Worm (Caenorhabditis elegans) whole organism, late embryonic: Measurements from ENCODE around the gene F20B10.3.

Experiments
- C08G9.2 ChIP-seq: sonication (generic microtip); optimal IDR thresholded peaks from 2 replicates; lab custom pipeline; 2016; ENCODE audit warnings: mild to moderate bottlenecking, missing genetic modification characterization, moderate library complexity, missing compliant biosample characterization
- C38D4.7 ChIP-seq: fragments of 200-800 bp; sonication (Bioruptor generic); optimal IDR thresholded peaks from 2 replicates; lab custom pipeline; 2018; ENCODE audit warnings: mild to moderate bottlenecking, missing genetic modification characterization, moderate library complexity, missing compliant biosample characterization
- K02D7.2 ChIP-seq: sonication (generic microtip); optimal IDR thresholded peaks from 2 replicates; lab custom pipeline; 2017; ENCODE audit warnings: mild to moderate bottlenecking, missing genetic modification characterization, missing compliant biosample characterization
- K09A11.1 ChIP-seq: sonication (generic microtip); optimal IDR thresholded peaks from 2 replicates; lab custom pipeline; 2017; ENCODE audit warnings: antibody characterized with exemption, mild to moderate bottlenecking, missing genetic modification characterization, missing compliant biosample characterization; ENCODE audit not compliant: insufficient read depth
- Y22D7AL.16 ChIP-seq: sonication (generic microtip); optimal IDR thresholded peaks from 2 replicates; lab custom pipeline; 2016; ENCODE audit warnings: missing genetic modification characterization, missing compliant biosample characterization
- ceh-14 ChIP-seq: sonication (generic microtip); optimal IDR thresholded peaks from 2 replicates; lab custom pipeline; 2016; ENCODE audit warnings: missing genotype, missing genetic modification characterization, missing compliant biosample characterization
- ceh-18 ChIP-seq: sonication (generic microtip); optimal IDR thresholded peaks from 2 replicates; lab custom pipeline; 2016; ENCODE audit warnings: missing genetic modification characterization, missing compliant biosample characterization
- ceh-19 ChIP-seq: fragments of 200-800 bp; sonication (Bioruptor generic); optimal IDR thresholded peaks from 2 replicates; lab custom pipeline; 2018; ENCODE audit warnings: mild to moderate bottlenecking, missing genetic modification characterization, missing compliant biosample characterization
- ceh-2 ChIP-seq: sonication (generic microtip); optimal IDR thresholded peaks from 2 replicates; lab custom pipeline; 2016; ENCODE audit warnings: missing genotype, missing genetic modification characterization, missing compliant biosample characterization
- ceh-22 ChIP-seq: sonication (generic microtip); optimal IDR thresholded peaks from 2 replicates; lab custom pipeline; 2017; ENCODE audit warnings: missing biosample characterization, missing genetic modification characterization
- ceh-34 ChIP-seq: sonication (generic microtip); optimal IDR thresholded peaks from 2 replicates; lab custom pipeline; 2016; ENCODE audit warnings: mild to moderate bottlenecking, missing genetic modification characterization, missing compliant biosample characterization
- ceh-48 ChIP-seq: sonication (generic microtip); optimal IDR thresholded peaks from 2 replicates; lab custom pipeline; 2016; ENCODE audit warnings: missing genetic modification characterization, inconsistent platforms, missing compliant biosample characterization
- ceh-9 ChIP-seq: sonication (generic microtip); optimal IDR thresholded peaks from 2 replicates; lab custom pipeline; 2016; ENCODE audit warnings: mild to moderate bottlenecking, missing genetic modification characterization, inconsistent platforms, missing compliant biosample characterization
- dmd-4 ChIP-seq: sonication (generic microtip); optimal IDR thresholded peaks from 2 replicates; lab custom pipeline; 2016; ENCODE audit warnings: borderline replicate concordance, missing genetic modification characterization, missing compliant biosample characterization
- elt-2 ChIP-seq: sonication (generic microtip); optimal IDR thresholded peaks from 2 replicates; lab custom pipeline; 2016; ENCODE audit warnings: missing genetic modification reagents, missing genetic modification characterization, missing compliant biosample characterization
- eyg-1 ChIP-seq: sonication (generic microtip); optimal IDR thresholded peaks from 2 replicates; lab custom pipeline; 2016; ENCODE audit warnings: missing genotype, missing genetic modification characterization, missing compliant biosample characterization
- fax-1 ChIP-seq: sonication (generic microtip); optimal IDR thresholded peaks from 2 replicates; lab custom pipeline; 2016; ENCODE audit warnings: missing genotype, missing genetic modification characterization, missing compliant biosample characterization
- fkh-10 ChIP-seq: fragments of 150-350 bp; optimal IDR thresholded peaks from 2 replicates; lab custom pipeline; 2014; ENCODE audit warnings: missing biosample characterization, missing genetic modification reagents, missing genetic modification characterization
- fkh-6 ChIP-seq: sonication (generic microtip); optimal IDR thresholded peaks from 2 replicates; lab custom pipeline; 2016; ENCODE audit warnings: missing genetic modification characterization, missing compliant biosample characterization
- hlh-15 ChIP-seq: sonication (generic microtip); optimal IDR thresholded peaks from 2 replicates; lab custom pipeline; 2016; ENCODE audit warnings: missing genetic modification characterization, missing compliant biosample characterization
- hlh-6 ChIP-seq: sonication (generic microtip); optimal IDR thresholded peaks from 2 replicates; lab custom pipeline; 2016; ENCODE audit warnings: missing genotype, missing genetic modification characterization, missing compliant biosample characterization
- hlh-8 ChIP-seq: sonication (generic microtip); optimal IDR thresholded peaks from 2 replicates; lab custom pipeline; 2016; ENCODE audit warnings: missing genotype, missing genetic modification characterization, missing compliant biosample characterization
- lin-11 ChIP-seq: fragments of 200-800 bp; sonication (Bioruptor generic); optimal IDR thresholded peaks from 2 replicates; lab custom pipeline; 2018; ENCODE audit warnings: mild to moderate bottlenecking, missing genetic modification characterization, missing compliant biosample characterization
- madf-2 ChIP-seq: sonication (generic microtip); optimal IDR thresholded peaks from 2 replicates; lab custom pipeline; 2017; ENCODE audit warnings: missing genetic modification characterization, missing compliant biosample characterization
- nfya-1 ChIP-seq: sonication (generic microtip); optimal IDR thresholded peaks from 2 replicates; lab custom pipeline; 2017; ENCODE audit warnings: missing genetic modification characterization, mild to moderate bottlenecking, missing compliant biosample characterization, antibody characterized with exemption, moderate library complexity
- nhr-11 ChIP-seq: fragments of 150-350 bp; optimal IDR thresholded peaks from 2 replicates; lab custom pipeline; 2014; ENCODE audit warnings: missing biosample characterization, missing genetic modification characterization
- pag-3 ChIP-seq: sonication (generic microtip); optimal IDR thresholded peaks from 2 replicates; lab custom pipeline; 2016; ENCODE audit warnings: missing compliant biosample characterization, missing genetic modification characterization, borderline replicate concordance
- pha-4 ChIP-seq: fragments of 150-350 bp; optimal IDR thresholded peaks from 2 replicates; lab custom pipeline; 2018; ENCODE audit warnings: missing biosample characterization, missing genetic modification reagents, missing genetic modification characterization
- ref-2 ChIP-seq: sonication (generic microtip); optimal IDR thresholded peaks from 2 replicates; lab custom pipeline; 2016; ENCODE audit warnings: missing genetic modification characterization, missing compliant biosample characterization
- rnt-1 ChIP-seq: sonication (generic microtip); optimal IDR thresholded peaks from 2 replicates; lab custom pipeline; 2016; ENCODE audit warnings: missing genetic modification characterization, missing compliant biosample characterization
- sox-2 ChIP-seq: fragments of 200-800 bp; sonication (Bioruptor generic); IDR thresholded peaks from 2 replicates; pipeline ENCODE4 v1.3.6; 2022; ENCODE audit warnings: missing genetic modification reagents, missing genetic modification characterization, missing compliant biosample characterization
- sox-4 ChIP-seq: sonication (generic microtip); optimal IDR thresholded peaks from 2 replicates; lab custom pipeline; 2017; ENCODE audit warnings: mild to moderate bottlenecking, missing genetic modification characterization, inconsistent platforms, missing compliant biosample characterization
- tbx-2 ChIP-seq: sonication (generic microtip); optimal IDR thresholded peaks from 2 replicates; lab custom pipeline; 2016; ENCODE audit warnings: missing genetic modification characterization, missing compliant biosample characterization
- tbx-7 ChIP-seq: sonication (generic microtip); optimal IDR thresholded peaks from 2 replicates; lab custom pipeline; 2016; ENCODE audit warnings: missing genotype, missing genetic modification characterization, missing compliant biosample characterization
- unc-55 ChIP-seq: sonication (generic microtip); optimal IDR thresholded peaks from 2 replicates; lab custom pipeline; 2017; ENCODE audit warnings: missing biosample characterization, missing genetic modification reagents, missing genetic modification characterization
- unc-86 ChIP-seq: sonication (generic microtip); optimal IDR thresholded peaks from 2 replicates; lab custom pipeline; 2016; ENCODE audit warnings: missing genetic modification characterization, missing compliant biosample characterization
- zip-5 ChIP-seq: sonication (generic microtip); optimal IDR thresholded peaks from 2 replicates; lab custom pipeline; 2016; ENCODE audit warnings: missing genetic modification characterization, missing compliant biosample characterization

Gene F20B10.3

DNA sequence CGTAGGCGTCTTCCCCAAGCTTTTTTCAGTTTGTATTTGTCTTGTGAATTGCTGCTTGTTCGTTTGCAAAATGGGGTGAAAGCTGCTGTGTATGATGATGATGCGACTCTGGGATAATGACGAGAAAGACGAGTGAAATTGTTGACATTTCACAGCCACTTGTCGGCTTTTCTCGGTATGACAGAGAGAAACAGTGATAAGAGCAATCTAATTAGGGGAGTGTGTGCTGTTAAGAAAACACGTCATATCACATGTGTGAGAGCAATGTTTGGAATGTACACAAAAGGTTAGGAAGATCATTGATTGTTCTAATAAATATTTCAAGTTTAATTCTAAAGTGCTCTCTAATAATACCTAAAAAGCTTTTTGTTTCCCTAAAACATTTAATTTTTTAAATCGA lies 29.6 kb downstream of the F20B10.3 start:
- peak; percentile 76 for TF ChIP-seq elt-2 (tag; lab: Kevin White, UChicago)
- no peak for TF ChIP-seq K09A11.1 (tag; lab: Kevin White, UChicago)

DNA sequence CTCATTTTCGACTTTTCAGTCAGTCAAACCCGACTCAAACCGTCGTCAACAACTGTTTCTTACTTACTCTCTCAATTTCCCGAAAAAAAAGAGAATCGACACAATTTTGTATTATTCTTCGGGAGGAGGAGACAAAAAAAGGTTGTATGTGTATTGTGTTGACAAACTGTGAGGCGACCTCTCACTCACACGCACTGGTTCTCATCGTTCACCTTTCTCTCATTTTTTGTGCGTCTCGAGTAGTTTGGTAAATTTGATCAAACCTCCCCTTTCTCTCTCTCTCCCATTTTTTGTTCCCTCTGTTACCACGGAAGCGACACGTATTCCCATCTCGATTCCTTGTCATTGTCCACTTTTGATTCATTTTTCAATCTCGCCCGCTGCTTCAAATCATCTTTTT lies 30.8 kb downstream of the F20B10.3 start:
- TF ChIP-seq lin-11, result no peak
- no peak for TF ChIP-seq ceh-14 (tag; lab: Kevin White, UChicago)
- TF ChIP-seq ceh-19, result no peak
- no peak for TF ChIP-seq hlh-6
- TF ChIP-seq tbx-7, result no peak
- no peak for TF ChIP-seq tbx-2 (tag; lab: Kevin White, UChicago)
- no peak for TF ChIP-seq Y22D7AL.16
- TF ChIP-seq fkh-10 (GFP tag; lab: Kevin White, UChicago), result no peak
- TF ChIP-seq K09A11.1 (tag; lab: Kevin White, UChicago), result no peak
- TF ChIP-seq hlh-15 (tag; lab: Kevin White, UChicago), result no peak
- TF ChIP-seq sox-4 (tag; lab: Kevin White, UChicago), result no peak

DNA sequence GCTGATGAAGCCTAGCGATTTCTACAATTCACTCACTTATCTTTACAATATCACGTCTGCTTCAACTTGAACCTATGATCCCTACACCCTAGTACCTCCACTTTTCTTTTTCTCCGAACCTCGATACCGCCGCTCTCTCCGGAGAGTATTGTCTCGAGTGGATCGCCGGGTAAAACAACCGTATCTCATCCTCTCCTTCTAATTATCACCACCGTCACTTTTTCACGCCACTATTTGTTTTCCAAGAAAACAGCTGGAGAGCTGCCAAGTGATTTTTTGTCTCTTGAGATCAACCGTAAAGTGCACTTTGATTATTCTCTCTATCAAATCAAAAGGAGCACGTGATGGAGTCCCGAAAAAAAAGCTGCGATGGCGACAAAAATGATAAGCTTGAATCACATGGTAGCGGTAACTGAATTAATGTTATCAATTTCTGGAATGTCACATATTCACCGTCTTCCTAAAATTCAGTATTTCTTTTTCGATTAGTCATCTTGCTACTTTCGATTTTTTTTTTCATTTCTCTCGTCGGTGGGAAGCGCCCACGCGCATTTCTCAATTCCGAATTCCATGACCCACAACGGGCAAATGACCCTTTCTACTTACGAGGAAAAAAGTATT lies 31.6 kb downstream of the F20B10.3 start:
- no peak for TF ChIP-seq ceh-9
- TF ChIP-seq lin-11, result no peak
- no peak for TF ChIP-seq hlh-6
- no peak for TF ChIP-seq dmd-4 (tag; lab: Kevin White, UChicago)
- no peak for TF ChIP-seq ceh-34
- TF ChIP-seq ref-2 (tag; lab: Kevin White, UChicago), result no peak
- no peak for TF ChIP-seq zip-5 (tag; lab: Kevin White, UChicago)
- no peak for TF ChIP-seq sox-4 (tag; lab: Kevin White, UChicago)
- no peak for TF ChIP-seq ceh-48 (tag; lab: Kevin White, UChicago)
- TF ChIP-seq pag-3 (tag; lab: Kevin White, UChicago), result no peak
- TF ChIP-seq fax-1, result no peak
- no peak for TF ChIP-seq pha-4
- no peak for TF ChIP-seq madf-2 (tag; lab: Kevin White, UChicago)

DNA sequence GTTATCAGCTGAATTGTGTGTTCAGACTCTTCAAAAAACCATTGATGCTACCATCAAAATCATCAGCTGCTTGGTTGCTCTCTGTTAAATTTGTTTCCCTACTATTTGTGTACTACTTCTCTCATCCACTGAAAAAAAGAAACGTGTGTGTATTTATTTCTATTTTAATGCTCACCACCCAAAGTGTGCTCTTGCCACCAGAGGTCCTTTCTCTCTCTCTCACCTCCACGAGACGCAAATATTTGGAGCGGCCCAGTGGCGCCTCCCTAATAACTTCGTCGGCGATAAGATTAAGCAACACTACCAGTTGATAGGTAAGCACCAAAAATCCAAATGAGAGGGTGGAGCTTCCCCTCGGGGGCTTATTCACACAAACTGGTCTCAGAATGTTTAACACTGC lies 32.8 kb downstream of the F20B10.3 start:
- TF ChIP-seq K09A11.1 (tag; lab: Kevin White, UChicago), result no peak
- peak; percentile 6 for TF ChIP-seq C08G9.2 (tag; lab: Kevin White, UChicago)
- TF ChIP-seq, all 69 proteins: peak for 1

DNA sequence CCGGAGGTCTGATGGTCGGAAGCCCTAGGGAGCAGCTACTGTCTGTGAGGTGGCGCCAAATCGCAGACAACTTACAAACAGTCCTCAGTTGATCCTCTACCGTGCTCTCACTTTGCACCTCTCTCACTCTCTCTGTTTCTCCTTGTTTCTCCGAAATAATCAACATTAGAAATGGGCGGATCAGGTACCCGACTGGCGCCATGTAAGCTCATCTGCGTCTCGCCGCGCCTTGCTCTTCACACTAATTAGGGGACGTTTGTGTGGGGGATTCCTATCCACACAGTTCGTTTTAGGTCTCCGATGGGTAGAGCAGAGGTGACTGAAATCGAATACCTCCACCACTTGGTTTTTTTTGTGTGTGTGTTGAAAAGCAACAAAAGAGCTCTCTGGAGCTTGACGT lies 34.0 kb downstream of the F20B10.3 start:
- no peak for TF ChIP-seq ceh-18 (tag; lab: Kevin White, UChicago)
- TF ChIP-seq ceh-2, result no peak
- TF ChIP-seq Y22D7AL.16, result no peak
- TF ChIP-seq sox-2 (GFP tag; lab: Robert Waterston, UW), result no peak
- no peak for TF ChIP-seq nfya-1 (tag; lab: Kevin White, UChicago)
- no peak for TF ChIP-seq rnt-1 (tag; lab: Kevin White, UChicago)
- TF ChIP-seq fkh-6 (tag; lab: Kevin White, UChicago), result no peak
- TF ChIP-seq eyg-1 (tag; lab: Kevin White, UChicago), result no peak
- no peak for TF ChIP-seq unc-55
- no peak for TF ChIP-seq K02D7.2 (tag; lab: Kevin White, UChicago)
- no peak for TF ChIP-seq ceh-22 (tag; lab: Kevin White, UChicago)
- no peak for TF ChIP-seq hlh-8 (tag; lab: Kevin White, UChicago)
- TF ChIP-seq ceh-9, result no peak
- no peak for TF ChIP-seq elt-2 (tag; lab: Kevin White, UChicago)
- no peak for TF ChIP-seq ceh-19
- TF ChIP-seq K09A11.1 (tag; lab: Kevin White, UChicago), result no peak
- TF ChIP-seq nhr-11 (tag; lab: Kevin White, UChicago), result no peak
- no peak for TF ChIP-seq unc-86 (tag; lab: Kevin White, UChicago)
- no peak for TF ChIP-seq C38D4.7 (GFP tag; lab: Kevin White, UChicago)
